Worm (Caenorhabditis elegans): ENCODE results near the gene eif-3.L.

ce11 chrII:5665991-5666390 is 43.7 kb upstream of the eif-3.L start, which contains the start of gene C25H3.16:
- TF ChIP-seq ama-1 (optimal IDR thresholded peaks at IDR 0.05) = no peak
- no peak for TF ChIP-seq hmbx-1 (tag; optimal IDR thresholded peaks at IDR 0.05)
- TF ChIP-seq F13C5.2 (tag; optimal IDR thresholded peaks at IDR 0.05) = no peak
- TF ChIP-seq B0310.2 (tag; optimal IDR thresholded peaks at IDR 0.05) = no peak
